Worm (Caenorhabditis elegans) whole organism, late embryonic: ENCODE measurements around the gene R12B2.2.

Experiments
- C08G9.2 ChIP-seq: sonication (generic microtip); optimal IDR thresholded peaks from 2 replicates; lab custom pipeline; 2016; ENCODE audit warnings: mild to moderate bottlenecking, missing genetic modification characterization, moderate library complexity, missing compliant biosample characterization
- C38D4.7 ChIP-seq: fragments of 200-800 bp; sonication (Bioruptor generic); optimal IDR thresholded peaks from 2 replicates; lab custom pipeline; 2018; ENCODE audit warnings: mild to moderate bottlenecking, missing genetic modification characterization, moderate library complexity, missing compliant biosample characterization
- T23F11.4 ChIP-seq: fragments of 200-800 bp; sonication (Bioruptor generic); optimal IDR thresholded peaks from 2 replicates; lab custom pipeline; 2018; ENCODE audit warnings: mild to moderate bottlenecking, missing genetic modification characterization, missing compliant biosample characterization
- Y22D7AL.16 ChIP-seq: sonication (generic microtip); optimal IDR thresholded peaks from 2 replicates; lab custom pipeline; 2016; ENCODE audit warnings: missing genetic modification characterization, missing compliant biosample characterization
- ama-1 ChIP-seq: fragments of 150-350 bp; optimal IDR thresholded peaks from 2 replicates; lab custom pipeline; 2014
- ceh-14 ChIP-seq: sonication (generic microtip); optimal IDR thresholded peaks from 2 replicates; lab custom pipeline; 2016; ENCODE audit warnings: missing genotype, missing genetic modification characterization, missing compliant biosample characterization
- ceh-19 ChIP-seq: fragments of 200-800 bp; sonication (Bioruptor generic); optimal IDR thresholded peaks from 2 replicates; lab custom pipeline; 2018; ENCODE audit warnings: mild to moderate bottlenecking, missing genetic modification characterization, missing compliant biosample characterization
- ceh-30 ChIP-seq: fragments of 150-350 bp; optimal IDR thresholded peaks from 2 replicates; lab custom pipeline; 2014; ENCODE audit warnings: missing biosample characterization, missing genetic modification characterization
- ceh-31 ChIP-seq: sonication (generic microtip); optimal IDR thresholded peaks from 2 replicates; lab custom pipeline; 2016; ENCODE audit warnings: missing genetic modification characterization, missing compliant biosample characterization
- ceh-45 ChIP-seq: fragments of 200-800 bp; sonication (Bioruptor generic); IDR thresholded peaks from 2 replicates; pipeline ENCODE4 v1.3.6; 2022; ENCODE audit warnings: missing genetic modification reagents, missing genetic modification characterization, missing compliant biosample characterization
- ceh-9 ChIP-seq: sonication (generic microtip); optimal IDR thresholded peaks from 2 replicates; lab custom pipeline; 2016; ENCODE audit warnings: mild to moderate bottlenecking, missing genetic modification characterization, inconsistent platforms, missing compliant biosample characterization
- che-1 ChIP-seq: sonication (generic microtip); optimal IDR thresholded peaks from 2 replicates; lab custom pipeline; 2016; ENCODE audit warnings: mild to moderate bottlenecking, missing genetic modification characterization, missing compliant biosample characterization
- dve-1 ChIP-seq: sonication (generic microtip); optimal IDR thresholded peaks from 2 replicates; lab custom pipeline; 2017; ENCODE audit warnings: antibody characterized with exemption, mild to moderate bottlenecking, missing genetic modification characterization, missing compliant biosample characterization
- eyg-1 ChIP-seq: sonication (generic microtip); optimal IDR thresholded peaks from 2 replicates; lab custom pipeline; 2016; ENCODE audit warnings: missing genotype, missing genetic modification characterization, missing compliant biosample characterization
- fkh-10 ChIP-seq: fragments of 150-350 bp; optimal IDR thresholded peaks from 2 replicates; lab custom pipeline; 2014; ENCODE audit warnings: missing biosample characterization, missing genetic modification reagents, missing genetic modification characterization
- fkh-6 ChIP-seq: sonication (generic microtip); optimal IDR thresholded peaks from 2 replicates; lab custom pipeline; 2016; ENCODE audit warnings: missing genetic modification characterization, missing compliant biosample characterization
- gmeb-2 ChIP-seq: sonication (generic microtip); optimal IDR thresholded peaks from 2 replicates; lab custom pipeline; 2016; ENCODE audit warnings: missing genetic modification characterization, inconsistent platforms, missing compliant biosample characterization
- lim-6 ChIP-seq: sonication (generic microtip); optimal IDR thresholded peaks from 2 replicates; lab custom pipeline; 2016; ENCODE audit warnings: missing genetic modification characterization, missing compliant biosample characterization
- lin-11 ChIP-seq: fragments of 200-800 bp; sonication (Bioruptor generic); optimal IDR thresholded peaks from 2 replicates; lab custom pipeline; 2018; ENCODE audit warnings: mild to moderate bottlenecking, missing genetic modification characterization, missing compliant biosample characterization
- mec-3 ChIP-seq: sonication (generic microtip); optimal IDR thresholded peaks from 2 replicates; lab custom pipeline; 2016; ENCODE audit warnings: borderline replicate concordance, missing genetic modification characterization, missing compliant biosample characterization
- nfya-1 ChIP-seq: sonication (generic microtip); optimal IDR thresholded peaks from 2 replicates; lab custom pipeline; 2017; ENCODE audit warnings: missing genetic modification characterization, mild to moderate bottlenecking, missing compliant biosample characterization, antibody characterized with exemption, moderate library complexity
- pag-3 ChIP-seq: sonication (generic microtip); optimal IDR thresholded peaks from 2 replicates; lab custom pipeline; 2016; ENCODE audit warnings: missing compliant biosample characterization, missing genetic modification characterization, borderline replicate concordance
- pax-1 ChIP-seq: fragments of 150-350 bp; optimal IDR thresholded peaks from 2 replicates; lab custom pipeline; 2014; ENCODE audit warnings: missing biosample characterization, missing genetic modification characterization
- pha-2 ChIP-seq: sonication (generic microtip); optimal IDR thresholded peaks from 2 replicates; lab custom pipeline; 2017; ENCODE audit warnings: mild to moderate bottlenecking, missing genetic modification characterization, missing compliant biosample characterization
- pqm-1 ChIP-seq: sonication (generic microtip); optimal IDR thresholded peaks from 2 replicates; lab custom pipeline; 2016; ENCODE audit warnings: missing genetic modification characterization, missing compliant biosample characterization
- ref-2 ChIP-seq: sonication (generic microtip); optimal IDR thresholded peaks from 2 replicates; lab custom pipeline; 2016; ENCODE audit warnings: missing genetic modification characterization, missing compliant biosample characterization
- sdc-2 ChIP-seq: sonication (generic microtip); optimal IDR thresholded peaks from 2 replicates; lab custom pipeline; 2016; ENCODE audit warnings: missing genotype, missing genetic modification characterization, missing compliant biosample characterization
- sox-2 ChIP-seq: fragments of 200-800 bp; sonication (Bioruptor generic); IDR thresholded peaks from 2 replicates; pipeline ENCODE4 v1.3.6; 2022; ENCODE audit warnings: missing genetic modification reagents, missing genetic modification characterization, missing compliant biosample characterization
- syd-9 ChIP-seq: sonication (generic microtip); optimal IDR thresholded peaks from 2 replicates; lab custom pipeline; 2016; ENCODE audit warnings: mild to moderate bottlenecking, missing genetic modification characterization, moderate library complexity, missing compliant biosample characterization
- ttx-3 ChIP-seq: sonication (generic microtip); optimal IDR thresholded peaks from 2 replicates; lab custom pipeline; 2016; ENCODE audit warnings: missing genetic modification reagents, missing genetic modification characterization, missing compliant biosample characterization
- unc-55 ChIP-seq: sonication (generic microtip); optimal IDR thresholded peaks from 2 replicates; lab custom pipeline; 2017; ENCODE audit warnings: missing biosample characterization, missing genetic modification reagents, missing genetic modification characterization
- ztf-16 ChIP-seq: sonication (generic microtip); optimal IDR thresholded peaks from 2 replicates; lab custom pipeline; 2017; ENCODE audit warnings: missing genetic modification characterization, missing compliant biosample characterization

Gene R12B2.2

ce11 chrIII:5782080-5782479 is 24.7 kb upstream of the R12B2.2 start:
- TF ChIP-seq ceh-30 (tag; lab: Kevin White, UChicago) = no peak
- no peak for TF ChIP-seq ama-1
- TF ChIP-seq pha-2 = no peak
- no peak for TF ChIP-seq ref-2 (tag; lab: Kevin White, UChicago)
- TF ChIP-seq pax-1 (tag; lab: Kevin White, UChicago) = no peak
- no peak for TF ChIP-seq ceh-19
- no peak for TF ChIP-seq C08G9.2 (tag; lab: Kevin White, UChicago)
- TF ChIP-seq che-1 (tag; lab: Kevin White, UChicago) = no peak
- TF ChIP-seq pqm-1 = no peak

ce11 chrIII:5785273-5785929 is 21.4 kb upstream of the R12B2.2 start, which contains the start of gene Y37B11A.3:
Gene Y37B11A.3, minus strand, starts transcription at chrIII:5785323.
- TF ChIP-seq mec-3 (tag; lab: Kevin White, UChicago) = no peak
- peak; percentile 69 for TF ChIP-seq ref-2 (tag; lab: Kevin White, UChicago)
- TF ChIP-seq unc-55 (GFP tag; lab: Kevin White, UChicago) = peak; percentile 43
- TF ChIP-seq pag-3 (tag; lab: Kevin White, UChicago) = no peak
- peak; percentile 37 for TF ChIP-seq nfya-1 (tag; lab: Kevin White, UChicago)
- TF ChIP-seq T23F11.4 = no peak
- TF ChIP-seq pax-1 (tag; lab: Kevin White, UChicago) = no peak
- peak; percentile 30 for TF ChIP-seq ceh-31 (tag; lab: Kevin White, UChicago)
- no peak for TF ChIP-seq ceh-45
- TF ChIP-seq lin-11 (tag; lab: Kevin White, UChicago) = no peak
- TF ChIP-seq fkh-10 (GFP tag; lab: Kevin White, UChicago) = no peak
- TF ChIP-seq ama-1 = no peak
- TF ChIP-seq C08G9.2 (tag; lab: Kevin White, UChicago) = no peak
- TF ChIP-seq fkh-6 = peak; percentile 23

ce11 chrIII:5790550-5790949 is 16.3 kb upstream of the R12B2.2 start, which contains the start of gene rev-3:
Gene rev-3, minus strand, starts transcription at chrIII:5790650.
- TF ChIP-seq fkh-10 (GFP tag; lab: Kevin White, UChicago) (no peak), lin-11 (tag; lab: Kevin White, UChicago) (no peak), C38D4.7 (GFP tag; lab: Kevin White, UChicago) (no peak), nfya-1 (tag; lab: Kevin White, UChicago) (no peak)

- TF ChIP-seq gmeb-2 (tag; lab: Kevin White, UChicago) = no peak
- no peak for TF ChIP-seq Y22D7AL.16
- no peak for TF ChIP-seq sdc-2 (tag; lab: Kevin White, UChicago)
- TF ChIP-seq pqm-1 = no peak
- no peak for TF ChIP-seq ceh-14 (tag; lab: Kevin White, UChicago)
Observed at ce11 chrIII:5794982-5795381, 11.8 kb upstream of the R12B2.2 start.

- TF ChIP-seq ztf-16 (tag; lab: Kevin White, UChicago) (no peak), gmeb-2 (tag; lab: Kevin White, UChicago) (no peak), sox-2 (no peak), ceh-9 (tag; lab: Kevin White, UChicago) (no peak), lim-6 (tag; lab: Kevin White, UChicago) (no peak), nfya-1 (tag; lab: Kevin White, UChicago) (no peak), ttx-3 (tag; lab: Kevin White, UChicago) (no peak), pha-2 (no peak), ref-2 (tag; lab: Kevin White, UChicago) (no peak), sdc-2 (tag; lab: Kevin White, UChicago) (no peak), eyg-1 (tag; lab: Kevin White, UChicago) (no peak), syd-9 (no peak), T23F11.4 (no peak), dve-1 (tag; lab: Kevin White, UChicago) (no peak)
Observed at ce11 chrIII:5798747-5799146, 8.1 kb upstream of the R12B2.2 start, which contains the start of gene ceh-10. Gene ceh-10, plus strand, starts transcription at chrIII:5799047.
